Worm (Caenorhabditis elegans): Measurements from ENCODE around the gene suds-3.

DNA sequence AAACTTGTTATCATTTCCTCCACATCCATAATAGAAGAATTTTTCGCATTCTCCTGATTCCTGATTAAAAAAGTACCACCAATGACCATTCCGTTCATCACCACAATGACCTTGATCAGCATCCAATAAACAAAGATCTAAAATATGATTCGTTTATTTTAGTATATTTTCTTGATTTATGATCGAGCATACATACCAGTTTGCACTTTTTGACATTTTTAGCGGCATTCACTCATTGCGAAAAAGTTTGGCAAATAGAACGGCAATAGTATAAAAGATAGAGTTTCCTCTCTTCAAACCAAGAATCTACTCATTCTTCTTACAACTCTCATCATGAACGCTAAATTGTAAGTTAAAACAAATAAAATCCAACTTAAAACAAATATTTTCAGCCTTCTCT is 17.0 kb upstream of the suds-3 start, which contains the start of gene fipr-10:
- TF ChIP-seq him-1 (tag; optimal IDR thresholded peaks at IDR 0.05) (no peak), W03F9.2 (tag; optimal IDR thresholded peaks at IDR 0.05) (no peak)

All from whole organism, L4/young adult.